Worm (Caenorhabditis elegans) whole organism, L4 larva: ENCODE measurements around the gene Y11D7A.5.

Source experiments
- dpl-1 ChIP-seq: fragments of 150-350 bp; optimal IDR thresholded peaks from 2 replicates; lab custom pipeline; 2014; ENCODE audit warnings: missing biosample characterization, missing genetic modification reagents, missing genetic modification characterization
- fkh-10 ChIP-seq: fragments of 150-350 bp; optimal IDR thresholded peaks from 2 replicates; lab custom pipeline; 2014; ENCODE audit warnings: missing biosample characterization, missing genetic modification reagents, missing genetic modification characterization
- hif-1 ChIP-seq, 2 experiments: sonication (generic microtip); optimal IDR thresholded peaks; 2 replicates each; lab custom pipeline; 2016 to 2017; ENCODE audit warnings: missing compliant biosample characterization in 2 of 2, missing genetic modification characterization in 2 of 2, missing genetic modification reagents in 2 of 2, missing genotype in 2 of 2, mild to moderate bottlenecking in 1 of 2
- jun-1 ChIP-seq: fragments of 150-350 bp; optimal IDR thresholded peaks from 2 replicates; lab custom pipeline; 2014; ENCODE audit warnings: missing biosample characterization, missing genetic modification reagents, missing genetic modification characterization
- lin-13 ChIP-seq: fragments of 150-350 bp; optimal IDR thresholded peaks from 2 replicates; lab custom pipeline; 2014; ENCODE audit warnings: missing biosample characterization, missing genetic modification reagents, missing genetic modification characterization
- nhr-10 ChIP-seq: fragments of 150-350 bp; optimal IDR thresholded peaks from 2 replicates; lab custom pipeline; 2014; ENCODE audit warnings: missing biosample characterization, missing genetic modification characterization
- nhr-76 ChIP-seq: fragments of 150-350 bp; optimal IDR thresholded peaks from 2 replicates; lab custom pipeline; 2014; ENCODE audit warnings: missing biosample characterization, missing genetic modification characterization
- pha-4 ChIP-seq, 2 experiments: fragments of 150-350 bp in 1 of 2; fragments of 200-800 bp in 1 of 2; sonication (Bioruptor generic) in 1 of 2; IDR thresholded peaks in 1 of 2; optimal IDR thresholded peaks in 1 of 2; 2 replicates each; pipeline versions ENCODE4 v1.3.6 to Lab custom; 2014 to 2022; ENCODE audit warnings: missing genetic modification characterization in 2 of 2, missing genetic modification reagents in 2 of 2, missing biosample characterization in 1 of 2, missing compliant biosample characterization in 1 of 2
- set-16 ChIP-seq: fragments of 200-800 bp; sonication (Bioruptor generic); IDR thresholded peaks from 2 replicates; pipeline ENCODE4 v1.3.6; 2022; ENCODE audit warnings: missing genetic modification reagents, missing genetic modification characterization, missing compliant biosample characterization
- unc-62 ChIP-seq, 3 experiments: fragments of 150-350 bp in 1 of 3; sonication (generic microtip); optimal IDR thresholded peaks in 2 of 3; peaks in 1 of 3; 1 replicate in 1 of 3; 2 replicates in 2 of 3; lab custom pipeline; 2014 to 2017; ENCODE audit warnings: missing biosample characterization in 3 of 3, missing genetic modification characterization in 3 of 3, missing genetic modification reagents in 3 of 3, missing genotype in 1 of 3

DNA sequence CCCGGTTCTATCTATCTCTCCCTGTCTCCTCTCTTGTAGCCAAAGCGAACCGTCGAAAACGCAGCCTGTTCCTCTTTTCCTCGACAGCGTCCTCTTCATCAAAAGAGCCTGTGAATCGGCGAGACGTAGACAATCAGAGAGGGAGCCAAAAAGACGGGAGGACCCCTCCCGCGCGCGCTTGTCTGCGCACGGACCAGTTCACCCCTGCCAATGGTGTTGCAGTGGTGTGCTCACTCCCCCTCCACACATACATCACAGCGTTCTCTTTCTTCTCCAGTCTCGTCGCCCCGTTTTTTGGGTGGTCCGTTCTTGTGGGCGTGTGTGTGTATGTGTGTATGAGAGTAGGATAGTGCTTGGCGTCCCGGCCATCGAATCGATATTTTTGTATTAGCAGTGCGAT lies 23.6 kb upstream of the Y11D7A.5 start:
- TF ChIP-seq nhr-10 (tag; lab: Kevin White, UChicago) (no peak), nhr-76 (no peak), hif-1 (tag; optimal IDR thresholded peaks at IDR 0.05; lab: Kevin White, UChicago) (no peak), pha-4 (GFP tag; IDR thresholded peaks at IDR 0.05; lab: Robert Waterston, UW) (no peak), pha-4 (tag; optimal IDR thresholded peaks at IDR 0.05; lab: Kevin White, UChicago) (no peak), fkh-10 (GFP tag; lab: Kevin White, UChicago) (no peak), jun-1 (tag; lab: Kevin White, UChicago) (no peak), set-16 (GFP tag; lab: Robert Waterston, UW) (no peak; the same call in 1 of the 2 replicates), unc-62 (GFP tag; optimal IDR thresholded peaks at IDR 0.05 in 1 of 2; lab: Kevin White, UChicago) (no peak), unc-62 (tag; optimal IDR thresholded peaks at IDR 0.05; lab: Kevin White, UChicago) (no peak), lin-13 (GFP tag; lab: Kevin White, UChicago) (no peak), dpl-1 (no peak)
